Worm (Caenorhabditis elegans) whole organism, L4/young adult: ENCODE measurements around the gene cest-31.

ENCODE experiments used
- W03F9.2 ChIP-seq: fragments of 150-350 bp; optimal IDR thresholded peaks from 2 replicates; lab custom pipeline; 2014; ENCODE audit warnings: missing biosample characterization, missing genetic modification characterization
- dao-5 ChIP-seq: sonication (generic microtip); optimal IDR thresholded peaks from 2 replicates; lab custom pipeline; 2016; ENCODE audit warnings: missing genotype, missing genetic modification characterization, moderate library complexity, missing compliant biosample characterization
- him-1 ChIP-seq: sonication (generic microtip); optimal IDR thresholded peaks from 2 replicates; lab custom pipeline; 2016; ENCODE audit warnings: missing genotype, missing genetic modification reagents, missing genetic modification characterization, missing compliant biosample characterization

The cest-31 gene

DNA sequence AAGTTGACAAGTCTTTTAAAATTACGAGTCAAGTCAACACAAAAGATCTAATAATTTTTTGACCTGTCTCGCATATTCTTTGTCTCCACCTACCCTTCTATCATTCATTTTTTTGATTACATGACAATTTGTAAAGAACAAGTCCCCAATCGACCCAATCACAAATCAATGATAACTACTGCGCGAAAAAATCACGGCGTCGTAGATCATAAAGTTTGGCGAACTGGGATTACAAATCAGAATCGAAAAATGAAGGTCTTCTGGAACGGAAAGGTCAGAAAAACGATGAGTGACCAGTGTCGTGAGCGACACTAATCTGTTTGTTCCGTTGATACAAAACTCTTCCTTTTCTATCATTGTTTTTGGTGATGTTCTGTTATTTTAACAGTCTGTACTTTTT lies 16.0 kb downstream of the cest-31 start:
- TF ChIP-seq W03F9.2 (tag; lab: Kevin White, UChicago) (no peak), dao-5 (no peak), him-1 (tag; lab: Kevin White, UChicago) (no peak)

DNA sequence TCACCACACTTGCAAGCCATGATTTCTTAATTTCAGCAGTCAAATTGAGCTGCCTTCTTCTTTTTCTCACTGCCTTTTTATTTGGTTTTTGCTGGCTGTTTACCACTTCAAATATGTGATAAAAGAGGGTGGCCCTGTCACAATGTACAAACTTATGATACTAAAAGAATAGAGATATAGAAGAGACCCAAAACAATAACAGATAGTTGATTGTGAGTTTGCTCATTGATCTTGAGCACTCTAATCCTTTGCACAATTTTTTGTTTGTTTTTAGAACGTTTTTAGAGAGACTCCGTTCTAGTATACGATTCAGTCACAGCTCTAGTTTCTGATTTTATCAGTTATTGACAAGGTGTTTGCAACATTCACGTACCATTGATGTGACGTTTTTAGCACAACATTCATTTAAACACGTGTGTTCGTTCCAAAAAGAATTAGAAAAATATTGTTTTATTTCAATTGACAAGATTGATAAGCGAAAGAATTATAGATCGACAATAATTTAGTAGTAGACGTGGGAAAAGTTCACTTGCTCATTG lies 17.8 kb downstream of the cest-31 start, which contains the start of gene mtl-1:
mtl-1 (minus strand) TSS at position 51 of the 539 bp plus-strand sequence.
- no peak for TF ChIP-seq dao-5
- TF ChIP-seq him-1 (tag; lab: Kevin White, UChicago) = no peak
- TF ChIP-seq W03F9.2 (tag; lab: Kevin White, UChicago) = no peak

DNA sequence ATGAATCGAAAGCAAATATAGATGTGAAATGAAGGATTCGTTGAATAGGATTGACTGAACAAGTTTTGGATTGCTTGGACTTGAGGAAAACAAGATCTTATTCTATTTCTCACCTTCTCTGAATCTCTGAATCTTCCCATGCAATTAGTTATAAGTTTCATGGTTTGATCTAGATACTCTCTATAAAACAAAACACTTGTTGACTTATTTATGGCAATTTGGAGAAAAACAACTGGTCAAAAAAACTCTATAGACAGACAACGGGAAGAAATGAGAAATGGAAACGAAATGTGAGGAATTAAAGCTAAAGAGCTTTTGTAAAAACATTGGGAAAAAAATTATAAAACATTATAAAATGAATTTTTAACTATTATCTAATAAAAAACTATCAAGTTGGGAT lies 20.6 kb downstream of the cest-31 start, which contains the start of gene W02F12.8:
W02F12.8 (minus strand) TSS at position 101 of the 400 bp plus-strand sequence.
- TF ChIP-seq him-1 (tag; lab: Kevin White, UChicago) = no peak
- no peak for TF ChIP-seq W03F9.2 (tag; lab: Kevin White, UChicago)
- TF ChIP-seq dao-5 = no peak

- TF ChIP-seq dao-5 (no peak), W03F9.2 (tag; lab: Kevin White, UChicago) (no peak), him-1 (tag; lab: Kevin White, UChicago) (no peak)
Observed at ce11 chrV:6697552-6697951, 23.5 kb downstream of the cest-31 start, which contains the start of gene W02F12.2. Gene W02F12.2, minus strand, starts transcription at chrV:6697652.

DNA sequence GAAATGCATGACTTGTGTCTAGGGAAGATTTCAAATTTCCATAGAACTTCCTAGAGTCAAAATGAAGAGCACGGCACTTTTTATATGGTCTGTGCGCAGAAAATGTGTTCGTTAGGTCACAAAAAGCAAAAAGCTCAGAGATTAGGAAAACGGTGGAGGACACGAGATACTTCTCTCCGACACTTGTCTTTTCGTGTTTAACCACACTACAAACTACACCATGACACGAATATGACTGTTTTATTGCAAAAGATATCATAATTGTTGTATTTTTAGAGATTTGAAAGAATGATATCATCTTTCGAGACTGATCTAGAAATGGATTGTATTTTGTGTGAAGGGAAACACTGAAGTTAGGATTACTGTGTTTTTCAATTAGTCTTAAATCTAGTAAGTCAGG lies 25.0 kb downstream of the cest-31 start:
- no peak for TF ChIP-seq W03F9.2 (tag; lab: Kevin White, UChicago)

DNA sequence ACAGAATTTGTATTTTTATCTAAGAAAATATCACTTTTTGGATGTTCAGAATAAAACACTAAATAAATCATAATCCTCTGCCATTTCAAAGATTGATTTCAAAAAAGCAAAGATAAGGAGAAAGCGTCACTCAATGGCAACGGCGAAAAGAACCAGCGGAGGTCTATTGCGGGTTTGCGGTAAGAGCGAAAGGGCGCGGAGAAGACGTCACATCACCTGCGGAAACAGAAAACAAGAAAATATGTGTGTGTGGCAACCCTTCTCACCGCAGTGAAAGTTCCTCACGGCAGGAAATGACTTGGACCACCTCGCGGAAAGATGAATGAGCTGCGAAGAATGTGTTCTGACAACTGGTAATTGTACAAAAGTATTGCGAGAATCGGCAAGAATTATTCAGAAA lies 25.8 kb downstream of the cest-31 start:
- TF ChIP-seq W03F9.2 (tag; lab: Kevin White, UChicago) (no peak), him-1 (tag; lab: Kevin White, UChicago) (no peak), dao-5 (no peak)

ce11 chrV:6702692-6703091 lies 28.6 kb downstream of the cest-31 start, which contains the start of gene era-1:
Gene era-1, plus strand, starts transcription at chrV:6703057.
- TF ChIP-seq W03F9.2 (tag; lab: Kevin White, UChicago) (no peak), dao-5 (no peak), him-1 (tag; lab: Kevin White, UChicago) (no peak)

DNA sequence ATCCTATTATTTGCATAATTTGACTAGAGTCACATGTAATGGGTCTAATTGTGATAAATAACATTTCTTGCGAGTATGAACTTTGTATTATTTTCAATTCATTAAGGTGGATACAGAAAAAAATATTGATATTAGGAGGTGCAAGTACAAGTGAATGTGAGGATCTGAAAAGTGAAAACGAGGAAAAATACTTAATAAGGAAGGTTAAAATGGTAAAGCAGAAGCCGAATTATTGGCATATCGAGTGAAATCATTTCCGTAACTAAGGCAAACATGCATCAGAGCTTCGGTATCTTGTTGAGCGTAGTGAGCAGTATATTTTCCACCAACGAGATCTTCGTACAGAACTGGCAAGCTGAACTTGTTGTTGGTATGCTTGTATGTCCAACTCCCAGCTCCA lies 30.4 kb downstream of the cest-31 start:
- TF ChIP-seq W03F9.2 (tag; lab: Kevin White, UChicago) (no peak), him-1 (tag; lab: Kevin White, UChicago) (no peak), dao-5 (no peak)

- TF ChIP-seq him-1 (tag; lab: Kevin White, UChicago) (no peak), dao-5 (no peak), W03F9.2 (tag; lab: Kevin White, UChicago) (no peak)
Observed at ce11 chrV:6705367-6705766, 31.3 kb downstream of the cest-31 start.

DNA sequence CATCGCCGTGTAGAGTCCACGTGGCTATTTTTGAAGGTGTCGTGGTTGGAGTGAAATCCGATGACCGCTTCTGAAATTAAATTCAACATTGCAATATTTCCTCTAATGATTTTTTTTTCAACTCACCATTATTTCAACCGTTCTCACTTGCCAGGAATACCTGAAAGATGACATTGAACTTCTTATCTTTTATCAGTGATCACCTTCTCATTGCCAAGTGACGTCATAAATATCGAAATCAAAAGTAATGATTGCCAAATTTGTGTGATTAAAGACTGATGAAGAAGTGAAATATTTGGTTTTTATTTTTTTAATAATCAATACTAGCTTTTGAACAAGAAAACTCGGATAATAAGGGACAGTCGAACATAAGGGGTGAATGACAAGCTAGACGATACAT lies 32.7 kb downstream of the cest-31 start, which contains the start of gene W02F12.4:
W02F12.4 (minus strand) TSS at position 164 of the 400 bp plus-strand sequence.
- TF ChIP-seq dao-5 = no peak
- no peak for TF ChIP-seq W03F9.2 (tag; lab: Kevin White, UChicago)
- no peak for TF ChIP-seq him-1 (tag; lab: Kevin White, UChicago)

- TF ChIP-seq W03F9.2 (tag; lab: Kevin White, UChicago) (no peak), dao-5 (no peak), him-1 (tag; lab: Kevin White, UChicago) (no peak)
Observed at ce11 chrV:6709050-6709683, 35.1 kb downstream of the cest-31 start, which contains the start of gene dlst-1. Gene dlst-1, minus strand, starts transcription at chrV:6709101.

DNA sequence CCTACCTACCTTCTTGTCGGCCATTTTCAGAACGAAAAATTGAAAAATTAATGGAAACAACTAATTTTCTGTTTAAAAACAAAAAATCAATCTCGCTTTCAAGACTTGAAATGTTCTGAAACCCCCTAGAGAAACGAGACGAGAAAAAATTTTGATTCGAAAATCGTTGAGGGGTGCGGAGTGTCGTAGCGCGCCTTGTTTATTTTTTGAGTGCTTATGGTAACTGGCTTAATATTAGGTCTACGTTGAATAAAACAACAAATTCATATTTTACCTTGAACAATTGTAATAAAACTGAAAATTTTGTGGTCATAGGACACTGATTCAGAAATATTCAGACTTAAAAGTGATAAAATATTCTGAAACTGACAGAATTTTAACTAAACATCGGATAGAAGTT lies 36.4 kb downstream of the cest-31 start, which contains the start of gene sna-1:
sna-1 (minus strand) TSS at position 218 of the 400 bp plus-strand sequence.
- TF ChIP-seq dao-5 = no peak
- no peak for TF ChIP-seq W03F9.2 (tag; lab: Kevin White, UChicago)
- TF ChIP-seq him-1 (tag; lab: Kevin White, UChicago) = no peak

- TF ChIP-seq W03F9.2 (tag; lab: Kevin White, UChicago) = no peak
- no peak for TF ChIP-seq dao-5
- TF ChIP-seq him-1 (tag; lab: Kevin White, UChicago) = no peak
Observed at ce11 chrV:6718232-6718631, 44.2 kb downstream of the cest-31 start, which contains the start of gene srg-30. Gene srg-30, minus strand, starts transcription at chrV:6718332.

DNA sequence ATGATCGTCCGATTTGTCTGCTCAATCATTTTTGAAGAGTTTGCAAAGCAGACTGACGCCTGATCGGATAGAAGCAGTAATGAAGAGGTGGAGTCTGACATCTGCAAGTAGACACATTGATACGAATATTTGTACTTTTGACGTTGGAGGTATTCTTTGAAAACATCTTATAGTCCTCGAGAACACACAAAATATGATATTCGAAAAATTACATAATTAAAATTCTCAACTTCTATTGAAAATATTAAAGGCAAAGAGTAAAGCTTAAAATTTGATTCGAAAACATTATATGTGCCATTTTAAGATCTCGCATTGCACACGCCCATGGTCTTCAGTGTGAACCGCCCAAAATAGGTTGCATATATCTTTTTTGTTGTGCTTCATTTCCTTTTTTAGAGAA lies 48.3 kb downstream of the cest-31 start, which contains the start of gene ZC487.2:
ZC487.2 (minus strand) TSS at position 101 of the 400 bp plus-strand sequence.
- TF ChIP-seq dao-5 (no peak), him-1 (tag; lab: Kevin White, UChicago) (no peak), W03F9.2 (tag; lab: Kevin White, UChicago) (no peak)
